Fruit fly (Drosophila melanogaster) whole organism, adult: ENCODE measurements around the gene Mgat2.
A peak's percentile ranks its signal among the peaks of the same experiment; 100 is the strongest.

Experiments
- CG11617 ChIP-seq: fragments of 200-800 bp; sonication (Bioruptor generic); optimal IDR thresholded peaks from 2 replicates; lab custom pipeline; 2017; ENCODE audit warnings: mild to moderate bottlenecking, missing biosample characterization, missing genetic modification reagents, missing genetic modification characterization
- CG12768 ChIP-seq: fragments of 200-800 bp; sonication (Bioruptor generic); optimal IDR thresholded peaks from 2 replicates; lab custom pipeline; 2017; ENCODE audit warnings: missing biosample characterization, missing genetic modification characterization, mild to moderate bottlenecking, moderate library complexity, missing genetic modification reagents
- CG14711 ChIP-seq: fragments of 200-800 bp; sonication (Bioruptor generic); optimal IDR thresholded peaks from 2 replicates; lab custom pipeline; 2018; ENCODE audit warnings: missing biosample characterization, mild to moderate bottlenecking, missing genetic modification characterization, moderate library complexity
- CG1620 ChIP-seq: fragments of 200-800 bp; sonication (Bioruptor generic); optimal IDR thresholded peaks from 2 replicates; lab custom pipeline; 2016; ENCODE audit warnings: missing biosample characterization, missing genetic modification characterization
- CG33017 ChIP-seq: fragments of 200-800 bp; sonication (Bioruptor generic); optimal IDR thresholded peaks from 2 replicates; lab custom pipeline; 2018; ENCODE audit warnings: missing biosample characterization, mild to moderate bottlenecking, missing genetic modification characterization, moderate library complexity
- CG5204 ChIP-seq: fragments of 200-800 bp; sonication (Bioruptor generic); optimal IDR thresholded peaks from 2 replicates; lab custom pipeline; 2016; ENCODE audit warnings: missing biosample characterization, missing genetic modification characterization
- CG7045 ChIP-seq: fragments of 200-800 bp; sonication (Bioruptor generic); optimal IDR thresholded peaks from 2 replicates; lab custom pipeline; 2017; ENCODE audit warnings: missing biosample characterization, mild to moderate bottlenecking, missing genetic modification characterization
- CG7101 ChIP-seq: fragments of 200-800 bp; sonication (Bioruptor generic); optimal IDR thresholded peaks from 2 replicates; lab custom pipeline; 2018; ENCODE audit warnings: missing biosample characterization, mild to moderate bottlenecking, missing genetic modification characterization, moderate library complexity
- Clk ChIP-seq: fragments of 200-800 bp; sonication (Bioruptor generic); optimal IDR thresholded peaks from 2 replicates; lab custom pipeline; 2017; ENCODE audit warnings: missing biosample characterization, missing genetic modification characterization
- Crg-1 ChIP-seq: fragments of 200-800 bp; sonication (Bioruptor generic); optimal IDR thresholded peaks from 2 replicates; lab custom pipeline; 2016; ENCODE audit warnings: missing biosample characterization, missing genetic modification characterization
- Hr96 ChIP-seq: fragments of 200-800 bp; sonication (Bioruptor generic); optimal IDR thresholded peaks from 2 replicates; lab custom pipeline; 2016; ENCODE audit warnings: missing biosample characterization, missing genetic modification characterization
- Mnt ChIP-seq: fragments of 200-800 bp; sonication (Bioruptor generic); optimal IDR thresholded peaks from 2 replicates; lab custom pipeline; 2016; ENCODE audit warnings: missing biosample characterization, mild to moderate bottlenecking, missing genetic modification characterization
- bab1 ChIP-seq: fragments of 200-800 bp; sonication (Bioruptor generic); optimal IDR thresholded peaks from 3 replicates; lab custom pipeline; 2019; ENCODE audit warnings: missing biosample characterization, mild to moderate bottlenecking, missing genetic modification characterization, moderate library complexity
- cic ChIP-seq: fragments of 200-800 bp; sonication (Bioruptor generic); optimal IDR thresholded peaks from 2 replicates; lab custom pipeline; 2017; ENCODE audit warnings: missing biosample characterization, mild to moderate bottlenecking, missing genetic modification characterization, moderate library complexity
- cnc ChIP-seq, 2 experiments: fragments of >200 bp; optimal IDR thresholded peaks; 2 replicates each; lab custom pipeline; 2017
- kay ChIP-seq: fragments of 200-800 bp; sonication (Bioruptor generic); peaks from one replicate; lab custom pipeline; 2016; ENCODE audit warnings: missing biosample characterization, missing genetic modification characterization, borderline replicate concordance
- ovo ChIP-seq: fragments of 200-800 bp; sonication (Bioruptor generic); optimal IDR thresholded peaks from 2 replicates; lab custom pipeline; 2016; ENCODE audit warnings: missing biosample characterization, missing genetic modification characterization
- pad ChIP-seq: fragments of 200-800 bp; sonication (Bioruptor generic); optimal IDR thresholded peaks from 3 replicates; lab custom pipeline; 2017; ENCODE audit warnings: missing biosample characterization, missing genetic modification characterization, mild to moderate bottlenecking, moderate library complexity, missing genetic modification reagents
- tj ChIP-seq: fragments of 200-800 bp; sonication (Bioruptor generic); optimal IDR thresholded peaks from 3 replicates; lab custom pipeline; 2017; ENCODE audit warnings: missing biosample characterization, mild to moderate bottlenecking, missing genetic modification characterization, moderate library complexity
- toe ChIP-seq: fragments of 200-800 bp; sonication (Bioruptor generic); optimal IDR thresholded peaks from 2 replicates; lab custom pipeline; 2016; ENCODE audit warnings: missing biosample characterization, missing genetic modification characterization

Gene Mgat2

dm6 chr3R:30014480-30014879, 7.5 kb downstream of the Mgat2 start:
- TF ChIP-seq cic (GFP tag; lab: Kevin White, UChicago) = peak; percentile 49
- TF ChIP-seq Clk (GFP tag; lab: Kevin White, UChicago) = no peak

DNA sequence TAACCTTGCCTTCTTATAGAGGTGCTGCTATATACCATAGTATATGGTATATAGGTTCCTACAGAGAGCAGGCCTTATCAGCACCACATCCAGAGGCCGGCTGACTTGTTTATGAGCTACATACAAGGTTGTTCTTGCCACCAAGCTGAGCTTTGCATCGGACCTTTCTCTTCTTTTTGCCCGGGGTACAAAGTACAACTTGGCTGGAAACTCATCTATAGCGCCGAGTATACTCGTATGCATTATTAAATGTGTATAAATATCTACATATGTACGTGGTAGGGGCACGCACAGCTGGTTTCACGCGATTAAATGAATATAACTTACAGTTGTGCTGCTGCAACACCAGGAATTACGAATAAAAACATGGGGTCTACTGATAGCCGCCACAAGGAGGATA, 8.1 kb downstream of the Mgat2 start:
- TF ChIP-seq CG11617 (no peak), CG12768 (GFP tag; lab: Kevin White, UChicago) (peak; percentile 37)

dm6 chr3R:30012602-30013489, 9.2 kb downstream of the Mgat2 start:
- no peak for TF ChIP-seq kay (GFP tag; lab: Kevin White, UChicago)
- peak; percentile 87 for TF ChIP-seq cic (GFP tag; lab: Kevin White, UChicago)
- peak; percentile 37 for TF ChIP-seq CG12768 (GFP tag; lab: Kevin White, UChicago)
- no peak for TF ChIP-seq CG33017 (tag; lab: Kevin White, UChicago)
- TF ChIP-seq cnc (optimal IDR thresholded peaks at IDR 0.05; lab: Kevin White, UChicago) = no peak
- TF ChIP-seq ovo = peak; percentile 17
- peak; percentile 35 for TF ChIP-seq Mnt (GFP tag; lab: Kevin White, UChicago)
- no peak for TF ChIP-seq CG1620 (GFP tag; lab: Kevin White, UChicago)
- peak; percentile 22 for TF ChIP-seq tj
- TF ChIP-seq pad (GFP tag; lab: Kevin White, UChicago) = peak; percentile 13
- peak; percentile 1 for TF ChIP-seq CG7101
- TF ChIP-seq CG5204 (GFP tag; lab: Kevin White, UChicago) = no peak
- peak; percentile 16 for TF ChIP-seq CG7045
- peak; percentile 30 for TF ChIP-seq CG11617
- peak; percentile 8 for TF ChIP-seq Crg-1 (GFP tag; lab: Kevin White, UChicago)
- no peak for TF ChIP-seq bab1
- TF ChIP-seq toe (GFP tag; lab: Kevin White, UChicago) = no peak
- TF ChIP-seq Clk (GFP tag; lab: Kevin White, UChicago) = no peak

dm6 chr3R:30009173-30009572, 12.8 kb downstream of the Mgat2 start, which contains the start of gene CG7912:
Gene CG7912 (minus strand): TSS chr3R:30009189.
- no peak for TF ChIP-seq cic (GFP tag; lab: Kevin White, UChicago)
- no peak for TF ChIP-seq CG1620 (GFP tag; lab: Kevin White, UChicago)
- no peak for TF ChIP-seq Mnt (GFP tag; lab: Kevin White, UChicago)
- TF ChIP-seq Clk (GFP tag; lab: Kevin White, UChicago) = no peak
- no peak for TF ChIP-seq CG7101
- TF ChIP-seq cnc (optimal IDR thresholded peaks at IDR 0.05; lab: Kevin White, UChicago) = no peak
- no peak for TF ChIP-seq kay (GFP tag; lab: Kevin White, UChicago)
- TF ChIP-seq bab1 = no peak
- TF ChIP-seq toe (GFP tag; lab: Kevin White, UChicago) = no peak
- no peak for TF ChIP-seq Hr96 (GFP tag; lab: Kevin White, UChicago)
- TF ChIP-seq CG5204 (GFP tag; lab: Kevin White, UChicago) = no peak
- TF ChIP-seq pad (GFP tag; lab: Kevin White, UChicago) = no peak
- TF ChIP-seq ovo = no peak

DNA sequence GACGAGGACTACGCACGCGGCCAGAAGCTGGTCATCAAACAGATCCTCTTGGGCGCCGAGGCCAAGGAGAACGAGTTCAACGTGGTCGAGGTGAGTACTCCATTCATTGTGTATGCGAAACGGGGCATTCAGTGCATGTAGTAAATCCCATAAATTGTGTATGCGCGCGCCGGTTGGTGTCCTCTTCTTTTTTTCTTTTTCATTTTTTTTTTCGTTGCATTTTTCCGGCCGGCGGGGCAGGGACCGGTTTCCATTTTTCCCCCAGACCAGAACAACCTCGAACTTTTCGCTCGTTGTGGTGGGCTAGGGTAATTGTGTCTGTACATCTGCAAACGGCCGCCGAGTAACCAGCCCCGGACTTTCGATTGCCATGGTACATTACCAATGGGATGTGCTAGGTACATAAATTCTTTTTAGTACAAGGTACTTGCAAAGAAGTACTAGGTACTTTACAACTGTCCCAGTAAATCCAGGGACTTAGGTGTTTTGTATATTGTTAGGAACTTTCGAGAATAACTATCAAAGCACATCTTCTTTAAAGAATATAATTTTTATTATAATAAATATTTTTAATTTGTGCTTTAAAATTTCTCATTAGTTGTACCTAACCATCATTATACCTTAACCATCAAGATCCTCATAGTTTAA, 16.6 kb downstream of the Mgat2 start:
- TF ChIP-seq bab1 (no peak), CG5204 (GFP tag; lab: Kevin White, UChicago) (no peak), cic (GFP tag; lab: Kevin White, UChicago) (no peak), toe (GFP tag; lab: Kevin White, UChicago) (no peak), Hr96 (GFP tag; lab: Kevin White, UChicago) (no peak), CG1620 (GFP tag; lab: Kevin White, UChicago) (no peak), CG33017 (tag; lab: Kevin White, UChicago) (no peak), cnc (optimal IDR thresholded peaks at IDR 0.05; lab: Kevin White, UChicago) (no peak), CG11617 (no peak), CG14711 (no peak)

dm6 chr3R:30004648-30005047, 17.4 kb downstream of the Mgat2 start, which contains the start of the genes Nlp and Nph:
Gene Nlp (plus strand): TSS chr3R:30004785.
Gene Nph (minus strand): TSS chr3R:30004861.
- TF ChIP-seq ovo (no peak), CG12768 (GFP tag; lab: Kevin White, UChicago) (peak; percentile 36), Hr96 (GFP tag; lab: Kevin White, UChicago) (peak; percentile 65), Mnt (GFP tag; lab: Kevin White, UChicago) (peak; percentile 95), CG11617 (peak; percentile 22), Clk (GFP tag; lab: Kevin White, UChicago) (no peak), CG5204 (GFP tag; lab: Kevin White, UChicago) (no peak), CG7045 (peak; percentile 9), CG14711 (peak; percentile 93), bab1 (peak; percentile 42), pad (GFP tag; lab: Kevin White, UChicago) (peak; percentile 30), cnc (optimal IDR thresholded peaks at IDR 0.05; lab: Kevin White, UChicago) (no peak), kay (GFP tag; lab: Kevin White, UChicago) (no peak), toe (GFP tag; lab: Kevin White, UChicago) (peak; percentile 68), CG7101 (peak; percentile 31), tj (peak; percentile 56), Crg-1 (GFP tag; lab: Kevin White, UChicago) (peak; percentile 54), CG1620 (GFP tag; lab: Kevin White, UChicago) (peak; percentile 47), cic (GFP tag; lab: Kevin White, UChicago) (peak; percentile 13), CG33017 (tag; lab: Kevin White, UChicago) (no peak)
